Fruit fly (Drosophila melanogaster) whole organism, adult: ENCODE results near the gene CG17778.

Experiments
- CG1620 ChIP-seq: fragments of 200-800 bp; sonication (Bioruptor generic); optimal IDR thresholded peaks from 2 replicates; lab custom pipeline; 2016; ENCODE audit warnings: missing biosample characterization, missing genetic modification characterization
- cic ChIP-seq: fragments of 200-800 bp; sonication (Bioruptor generic); optimal IDR thresholded peaks from 2 replicates; lab custom pipeline; 2017; ENCODE audit warnings: missing biosample characterization, mild to moderate bottlenecking, missing genetic modification characterization, moderate library complexity
- toe ChIP-seq: fragments of 200-800 bp; sonication (Bioruptor generic); optimal IDR thresholded peaks from 2 replicates; lab custom pipeline; 2016; ENCODE audit warnings: missing biosample characterization, missing genetic modification characterization

DNA sequence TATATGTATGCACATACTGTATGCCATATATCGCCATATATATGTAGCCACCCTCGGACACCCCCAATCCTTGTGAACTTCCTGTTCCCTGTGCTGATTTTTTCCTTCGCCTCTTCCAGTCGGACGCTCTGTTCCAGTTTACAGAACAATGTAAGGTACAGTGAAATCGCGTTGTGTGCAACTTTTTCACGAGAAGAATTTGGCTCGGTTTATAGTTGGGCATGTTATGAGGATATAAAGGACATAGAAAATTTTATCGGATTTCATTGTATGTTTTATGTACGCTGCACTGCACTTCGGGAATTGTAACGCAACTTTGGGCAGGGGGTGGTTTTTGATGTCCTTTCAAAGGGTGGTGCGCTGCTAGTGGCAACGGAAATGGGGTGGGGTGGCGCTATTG is 29.9 kb downstream of the CG17778 start:
- TF ChIP-seq CG1620 (no peak), toe (GFP tag; lab: Kevin White, UChicago) (no peak), cic (GFP tag; lab: Kevin White, UChicago) (no peak)
